Fruit fly (Drosophila melanogaster) whole organism: ENCODE measurements around the gene rdgC.

Experiments used
- CG8478 ChIP-seq: fragments of >200 bp; optimal IDR thresholded peaks from 2 replicates; lab custom pipeline; 2018; ENCODE audit warnings: inconsistent platforms
- Dll ChIP-seq: fragments of >200 bp; optimal IDR thresholded peaks from 2 replicates; lab custom pipeline; 2017
- EcR ChIP-seq, 2 experiments: fragments of >200 bp; optimal IDR thresholded peaks; 2 replicates each; lab custom pipeline; 2017; ENCODE audit warnings: missing biosample characterization in 2 of 2, missing genetic modification characterization in 2 of 2, missing genetic modification reagents in 2 of 2
- pan ChIP-seq: fragments of >200 bp; optimal IDR thresholded peaks from 2 replicates; lab custom pipeline; 2017
- psq ChIP-seq: fragments of >200 bp; optimal IDR thresholded peaks from 2 replicates; lab custom pipeline; 2017
- usp ChIP-seq: fragments of >200 bp; optimal IDR thresholded peaks from 2 replicates; lab custom pipeline; 2017; ENCODE audit warnings: missing biosample characterization, missing genetic modification characterization, mixed read lengths

Gene rdgC

DNA sequence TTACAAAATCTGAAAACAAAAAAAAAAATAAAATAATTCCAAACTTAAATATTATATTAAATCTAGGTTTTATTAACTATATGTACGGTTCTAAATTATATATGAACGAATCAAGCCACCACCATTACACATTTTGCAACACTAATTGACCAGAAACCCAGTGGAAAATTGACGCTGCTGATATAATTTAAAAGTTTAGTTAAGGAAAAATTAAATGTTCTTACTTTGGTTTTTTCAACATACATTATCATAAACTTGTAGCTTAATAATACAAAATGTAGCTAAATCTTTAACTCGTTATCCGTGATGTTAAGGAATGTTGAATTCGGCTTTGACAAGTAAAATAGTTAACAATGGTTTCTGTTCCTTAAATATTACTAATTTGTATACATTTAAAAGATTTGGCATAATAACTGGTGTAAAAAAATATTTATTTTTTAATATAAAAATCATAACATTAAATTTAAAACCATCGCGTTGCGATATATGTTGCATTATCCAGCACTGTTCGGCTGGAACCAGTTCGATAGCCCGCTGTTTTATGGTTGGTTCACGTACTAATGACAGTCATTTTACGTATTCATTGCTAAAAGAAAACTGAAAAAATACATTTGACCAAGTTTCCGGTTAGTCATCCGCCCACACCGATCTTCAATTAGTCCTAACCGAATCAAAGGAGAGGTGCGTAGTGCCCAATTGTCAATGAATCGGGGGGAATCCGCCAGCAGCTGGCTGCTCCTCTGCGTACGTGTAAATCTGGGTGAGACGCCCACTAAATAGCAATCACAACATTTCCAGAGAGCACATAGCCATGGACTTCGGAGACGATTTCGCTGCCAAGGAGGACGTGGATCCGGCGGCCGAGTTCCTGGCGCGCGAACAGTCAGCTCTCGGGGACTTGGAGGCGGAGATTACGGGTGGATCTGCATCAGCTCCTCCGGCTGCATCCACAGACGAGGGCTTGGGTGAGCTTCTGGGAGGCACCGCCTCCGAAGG is 5.6 kb upstream of the rdgC start:
- no peak for TF ChIP-seq psq
- TF ChIP-seq pan = no peak

DNA sequence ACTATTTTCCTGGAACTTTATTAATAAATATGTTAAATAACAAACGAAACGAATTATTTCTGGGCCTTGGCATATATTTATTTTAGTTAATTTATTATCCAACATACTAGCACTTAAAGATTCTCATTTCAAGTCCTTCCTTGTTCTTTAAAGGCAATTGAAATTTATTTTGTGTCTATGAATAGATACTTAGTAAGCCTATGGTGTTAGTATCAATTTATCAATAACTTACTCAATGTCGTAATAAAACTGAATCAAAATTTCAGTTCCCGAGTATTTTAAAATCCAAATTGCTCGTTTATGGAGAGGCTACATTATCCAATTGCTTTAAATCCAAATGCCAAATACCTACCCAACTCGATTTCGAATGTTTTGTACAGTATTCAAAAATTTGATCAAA is 17.6 kb downstream of the rdgC start, which contains the start of gene CG32228:
Gene CG32228 (plus strand): TSS at position 301 of the 400 bp plus-strand sequence.
- TF ChIP-seq EcR (GFP tag; optimal IDR thresholded peaks at IDR 0.05; lab: Kevin White, UChicago) (no peak), CG8478 (lab: Kevin White, UChicago) (no peak), pan (no peak), Dll (lab: Kevin White, UChicago) (no peak), psq (no peak), usp (GFP tag; lab: Kevin White, UChicago) (no peak)

DNA sequence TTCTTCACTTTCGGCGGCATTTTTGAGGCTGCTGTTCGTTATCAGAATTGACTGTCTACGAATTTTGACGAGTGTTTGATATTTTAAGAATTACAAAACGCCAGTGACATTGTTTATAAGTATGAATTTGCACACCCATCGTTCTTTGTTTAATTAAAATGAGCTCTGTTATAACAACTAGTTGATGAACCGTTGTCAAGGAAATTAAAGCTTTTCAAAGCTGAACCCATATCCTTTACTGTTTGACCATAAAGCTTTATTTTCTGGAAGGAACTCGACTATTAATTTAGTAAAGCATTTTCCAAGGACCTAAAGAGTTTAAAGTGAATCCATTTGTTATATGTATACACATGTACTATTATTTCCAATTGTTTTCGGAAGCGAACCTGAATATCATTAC is 27.4 kb downstream of the rdgC start, which contains the start of gene CG17122:
Gene CG17122 (minus strand): TSS at position 101 of the 400 bp plus-strand sequence.
- TF ChIP-seq CG8478 (lab: Kevin White, UChicago) (no peak), psq (no peak), usp (GFP tag; lab: Kevin White, UChicago) (no peak), EcR (GFP tag; optimal IDR thresholded peaks at IDR 0.05; lab: Kevin White, UChicago) (no peak), pan (no peak), Dll (lab: Kevin White, UChicago) (no peak)

DNA sequence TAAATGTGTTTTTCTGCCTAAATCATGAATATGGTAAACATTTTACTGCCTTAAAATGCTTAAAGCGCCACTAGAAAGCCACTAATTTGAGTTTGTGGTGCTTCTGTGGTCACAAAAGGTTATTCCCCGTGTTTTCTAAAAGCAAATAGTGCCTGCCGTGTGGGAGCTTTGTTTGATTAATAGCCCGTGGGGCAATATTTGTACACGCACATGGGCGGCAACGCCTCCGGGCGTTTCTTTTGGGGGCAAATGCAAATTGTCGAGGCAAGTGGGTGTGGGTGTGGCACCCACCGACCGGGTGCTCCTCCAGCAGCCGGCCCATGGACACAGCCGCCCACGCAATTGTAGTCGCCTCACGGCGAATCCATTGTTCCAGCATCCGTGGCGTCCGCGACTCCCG is 28.0 kb downstream of the rdgC start:
- no peak for TF ChIP-seq usp (GFP tag; lab: Kevin White, UChicago)
- TF ChIP-seq EcR (GFP tag; optimal IDR thresholded peaks at IDR 0.05; lab: Kevin White, UChicago) = no peak
- no peak for TF ChIP-seq CG8478 (lab: Kevin White, UChicago)
- TF ChIP-seq Dll (lab: Kevin White, UChicago) = no peak
- no peak for TF ChIP-seq psq
- TF ChIP-seq pan = no peak

DNA sequence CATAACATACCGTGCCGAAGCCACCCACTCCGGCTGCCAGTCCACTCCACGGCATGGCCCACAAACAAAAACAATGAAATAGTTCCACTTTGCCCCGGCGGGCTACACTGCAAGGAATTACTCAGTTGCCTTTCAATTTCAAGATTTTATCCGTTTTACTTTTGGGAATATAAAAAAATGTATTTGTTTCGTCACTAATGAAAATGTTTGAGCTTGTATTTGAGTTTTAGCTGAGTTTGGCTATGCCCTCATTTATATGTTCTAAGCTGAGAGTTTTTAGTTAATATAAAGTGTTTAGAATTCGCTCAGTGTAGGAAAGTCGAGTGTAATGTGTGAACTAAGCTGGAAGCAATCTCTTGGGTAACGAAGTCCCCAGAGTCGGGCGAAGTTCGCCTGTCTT is 28.7 kb downstream of the rdgC start:
- TF ChIP-seq EcR (GFP tag; optimal IDR thresholded peaks at IDR 0.05; lab: Kevin White, UChicago) (no peak), usp (GFP tag; lab: Kevin White, UChicago) (no peak), CG8478 (lab: Kevin White, UChicago) (no peak), pan (no peak), psq (no peak), Dll (lab: Kevin White, UChicago) (no peak)

DNA sequence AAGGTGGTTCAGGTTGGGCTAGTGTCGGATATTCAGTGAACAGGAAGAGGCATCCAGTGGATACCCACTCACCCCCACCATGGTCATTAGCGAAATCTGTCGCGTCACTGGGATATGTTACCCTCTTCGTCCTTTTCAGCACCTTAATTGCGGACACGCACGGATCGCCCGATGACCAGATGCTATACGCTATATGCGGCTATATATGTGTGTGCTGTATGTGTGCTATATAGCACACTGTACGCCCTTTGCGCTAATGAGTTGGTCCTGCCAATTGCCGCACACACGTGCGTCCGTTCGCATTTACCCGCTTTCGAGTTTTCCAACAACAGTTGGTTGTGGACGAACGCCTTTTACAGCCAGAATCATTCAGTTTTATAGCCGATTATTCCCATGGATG is 33.4 kb downstream of the rdgC start:
- TF ChIP-seq pan = no peak

DNA sequence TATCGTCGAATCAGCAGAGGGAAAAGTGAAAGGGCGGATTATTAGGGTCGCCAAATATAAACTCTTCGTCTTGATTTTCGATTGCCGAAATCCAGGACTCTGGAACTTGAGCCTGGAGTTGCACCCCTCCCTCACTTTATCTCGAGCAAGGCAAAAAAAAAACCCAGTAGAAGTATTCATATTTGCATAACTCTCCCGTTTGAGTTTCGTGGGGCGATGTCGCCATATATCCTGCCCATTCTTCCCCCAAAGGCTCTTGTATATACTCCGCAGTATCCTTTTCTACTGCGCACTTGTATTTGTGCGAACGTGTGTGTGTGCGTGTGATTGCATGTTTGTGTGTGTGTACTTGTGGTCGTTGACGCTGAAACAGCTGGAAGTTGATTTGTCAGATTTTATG is 39.2 kb downstream of the rdgC start:
- TF ChIP-seq usp (GFP tag; lab: Kevin White, UChicago) (no peak), EcR (GFP tag; optimal IDR thresholded peaks at IDR 0.05; lab: Kevin White, UChicago) (no peak), CG8478 (lab: Kevin White, UChicago) (no peak), psq (no peak), Dll (lab: Kevin White, UChicago) (no peak), pan (no peak)

DNA sequence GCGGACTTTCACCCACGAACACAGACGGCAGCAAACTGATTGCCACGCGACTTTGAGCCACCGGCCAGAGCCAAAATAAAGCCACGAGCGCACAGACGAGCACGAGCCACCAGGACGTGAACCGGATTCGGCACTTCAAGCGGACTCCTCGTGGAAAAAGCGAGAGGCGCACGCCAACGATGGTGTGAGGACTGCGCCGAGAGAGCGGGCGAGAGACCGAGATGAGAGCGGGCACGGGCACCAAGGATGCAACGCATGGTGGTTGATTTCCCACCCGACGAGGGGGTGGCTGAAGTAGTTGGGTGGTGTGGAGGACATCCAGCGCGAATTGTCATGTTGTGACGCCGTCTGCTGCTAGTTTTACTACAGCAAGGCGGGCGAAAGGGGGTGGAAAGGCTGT is 47.2 kb downstream of the rdgC start, which contains the start of gene gogo:
Gene gogo (minus strand): TSS at position 39 of the 400 bp plus-strand sequence.
- TF ChIP-seq CG8478 (lab: Kevin White, UChicago) (no peak), Dll (lab: Kevin White, UChicago) (no peak), EcR (GFP tag; optimal IDR thresholded peaks at IDR 0.05; lab: Kevin White, UChicago) (no peak), usp (GFP tag; lab: Kevin White, UChicago) (no peak), psq (no peak), pan (no peak)

DNA sequence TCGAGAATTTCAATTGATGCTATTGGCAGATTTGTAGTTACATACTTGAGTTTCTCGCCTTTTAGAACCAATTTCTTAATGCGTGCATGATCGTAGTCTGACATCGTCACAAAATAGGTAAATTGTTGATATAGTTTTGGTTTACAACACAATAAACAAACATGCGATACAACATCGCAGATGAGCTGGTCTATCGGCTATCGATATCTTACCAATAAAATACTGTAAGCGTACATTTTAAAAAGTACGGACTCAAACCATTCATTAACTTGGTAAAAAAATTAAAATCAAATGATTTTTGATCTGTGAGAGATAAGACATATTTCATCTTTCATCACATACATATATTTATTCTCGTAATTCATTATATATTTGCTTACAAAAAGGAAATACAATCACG is 48.9 kb downstream of the rdgC start, which contains the start of gene FRG1:
Gene FRG1 (minus strand): TSS at position 175 of the 400 bp plus-strand sequence.
- TF ChIP-seq psq = no peak
- no peak for TF ChIP-seq pan
- no peak for TF ChIP-seq CG8478 (lab: Kevin White, UChicago)
- no peak for TF ChIP-seq EcR (GFP tag; optimal IDR thresholded peaks at IDR 0.05; lab: Kevin White, UChicago)
- TF ChIP-seq usp (GFP tag; lab: Kevin White, UChicago) = no peak
- TF ChIP-seq Dll (lab: Kevin White, UChicago) = no peak

DNA sequence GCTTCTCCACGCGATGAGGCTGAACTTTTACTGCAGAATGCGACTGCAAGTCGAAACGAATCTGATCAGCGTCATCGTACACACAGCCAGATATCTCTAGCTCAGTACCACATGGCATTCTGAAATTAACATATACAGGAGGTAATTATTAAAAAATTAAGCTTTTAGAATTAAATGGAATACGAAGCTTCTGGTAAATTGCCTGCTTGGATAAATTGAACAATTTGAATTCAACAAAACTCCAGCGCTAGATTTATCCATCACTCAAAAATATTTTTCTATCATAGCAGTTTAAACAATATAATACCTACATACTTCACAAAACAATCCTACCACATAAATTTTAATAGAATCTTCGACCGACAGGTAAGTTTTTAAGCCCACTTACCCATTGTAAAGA is 51.2 kb downstream of the rdgC start, which contains the start of gene SCCRO4:
Gene SCCRO4 (plus strand): TSS at position 301 of the 400 bp plus-strand sequence.
- TF ChIP-seq CG8478 (lab: Kevin White, UChicago) (no peak), EcR (GFP tag; optimal IDR thresholded peaks at IDR 0.05; lab: Kevin White, UChicago) (no peak), pan (no peak)

DNA sequence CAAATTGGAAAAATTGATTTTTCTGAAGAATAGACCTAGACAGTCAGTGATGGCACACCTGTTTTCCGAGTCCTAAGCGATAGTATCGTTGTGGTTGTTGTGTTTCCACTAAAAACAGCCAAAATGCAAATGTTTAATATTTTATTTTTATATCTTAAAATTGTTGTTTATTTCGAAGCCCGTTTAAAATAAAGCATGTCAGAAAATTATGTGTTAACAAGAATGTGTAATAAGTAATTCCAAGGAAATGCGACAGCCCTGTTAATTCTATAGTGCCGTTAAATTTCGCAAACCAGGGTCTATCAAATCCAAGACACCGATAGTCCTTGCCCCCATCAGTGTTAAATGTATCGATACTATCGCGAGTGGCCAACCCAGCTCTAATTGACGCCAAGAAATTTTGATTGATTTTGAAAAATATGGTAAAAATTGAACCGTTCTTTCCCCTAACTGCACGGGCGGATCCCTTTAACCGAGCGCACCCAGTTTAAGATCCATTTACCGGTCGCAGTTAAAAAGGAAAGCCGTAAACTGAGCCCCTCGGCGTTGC is 54.3 kb downstream of the rdgC start, which contains the start of gene Pex23:
Gene Pex23 (minus strand): TSS at position 61 of the 550 bp plus-strand sequence.
- TF ChIP-seq pan (no peak), usp (GFP tag; lab: Kevin White, UChicago) (no peak), psq (no peak), Dll (lab: Kevin White, UChicago) (no peak)

DNA sequence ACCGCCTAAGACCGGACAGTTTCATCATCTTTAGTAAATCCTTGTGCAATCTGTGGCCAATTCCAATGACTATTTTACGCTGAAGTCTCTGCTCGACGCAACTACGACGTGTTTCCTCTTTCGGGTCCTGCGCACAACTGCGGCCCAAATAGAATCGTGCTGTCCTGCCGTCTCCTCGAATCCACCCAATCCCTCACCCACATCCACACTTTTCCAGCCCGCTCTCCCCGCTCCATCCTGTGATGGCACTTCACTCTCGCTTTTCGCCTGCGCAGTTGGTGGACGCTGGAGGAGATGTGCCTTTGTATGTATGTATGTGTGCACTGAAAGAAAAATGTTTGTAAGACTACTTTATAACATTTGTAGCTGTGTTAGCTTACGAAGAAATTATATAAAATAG is 58.3 kb downstream of the rdgC start, which contains the start of gene CG32225:
Gene CG32225 (minus strand): TSS at position 142 of the 400 bp plus-strand sequence.
- no peak for TF ChIP-seq EcR (GFP tag; optimal IDR thresholded peaks at IDR 0.05; lab: Kevin White, UChicago)
- TF ChIP-seq usp (GFP tag; lab: Kevin White, UChicago) = no peak
- no peak for TF ChIP-seq Dll (lab: Kevin White, UChicago)
- no peak for TF ChIP-seq psq
- no peak for TF ChIP-seq pan
- no peak for TF ChIP-seq CG8478 (lab: Kevin White, UChicago)
